Fruit fly (Drosophila melanogaster) whole organism, pupa: ENCODE measurements around the gene RpL10Ab.

Experiments
- CG10348 ChIP-seq: fragments of 200-800 bp; sonication (Bioruptor generic); IDR thresholded peaks from 2 replicates; pipeline ENCODE4 v1.3.6; 2022; ENCODE audit warnings: missing biosample characterization, missing genetic modification characterization
- CG12605 ChIP-seq: fragments of 200-800 bp; sonication (Bioruptor generic); IDR thresholded peaks from 2 replicates; pipeline ENCODE4 v1.3.6; 2022; ENCODE audit warnings: missing biosample characterization, missing genetic modification characterization
- CG13204 ChIP-seq: fragments of 200-800 bp; sonication (Bioruptor generic); optimal IDR thresholded peaks from 2 replicates; lab custom pipeline; 2018; ENCODE audit warnings: missing biosample characterization, mild to moderate bottlenecking, missing genetic modification characterization, moderate library complexity
- CG14655 ChIP-seq: fragments of 200-800 bp; sonication (Bioruptor generic); optimal IDR thresholded peaks from 3 replicates; lab custom pipeline; 2017; ENCODE audit warnings: mild to moderate bottlenecking, missing biosample characterization, missing genetic modification reagents, missing genetic modification characterization
- CG15710 ChIP-seq: fragments of 200-800 bp; sonication (Bioruptor generic); optimal IDR thresholded peaks from 2 replicates; lab custom pipeline; 2018; ENCODE audit warnings: missing biosample characterization, mild to moderate bottlenecking, missing genetic modification characterization, moderate library complexity
- CG17806 ChIP-seq: fragments of 200-800 bp; sonication (Bioruptor generic); optimal IDR thresholded peaks from 2 replicates; lab custom pipeline; 2018; ENCODE audit warnings: missing biosample characterization, mild to moderate bottlenecking, missing genetic modification characterization, moderate library complexity
- CG32121 ChIP-seq: fragments of 200-800 bp; sonication (Bioruptor generic); IDR thresholded peaks from 2 replicates; pipeline ENCODE4 v1.3.6; 2022; ENCODE audit warnings: missing biosample characterization, missing genetic modification characterization
- CG34367 ChIP-seq: fragments of 200-800 bp; sonication (Bioruptor generic); optimal IDR thresholded peaks from 2 replicates; lab custom pipeline; 2018; ENCODE audit warnings: missing biosample characterization, mild to moderate bottlenecking, missing genetic modification characterization
- CG4496 ChIP-seq: fragments of 200-800 bp; sonication (Bioruptor generic); IDR thresholded peaks from 3 replicates; pipeline ENCODE4 v1.3.6; 2022; ENCODE audit warnings: missing biosample characterization, missing genetic modification characterization
- CG8159 ChIP-seq: fragments of 200-800 bp; sonication (Bioruptor generic); optimal IDR thresholded peaks from 3 replicates; lab custom pipeline; 2018; ENCODE audit warnings: missing biosample characterization, mild to moderate bottlenecking, missing genetic modification characterization, moderate library complexity
- CG8301 ChIP-seq: fragments of 200-800 bp; sonication (Bioruptor generic); optimal IDR thresholded peaks from 2 replicates; lab custom pipeline; 2018; ENCODE audit warnings: missing biosample characterization, mild to moderate bottlenecking, missing genetic modification characterization
- CG9948 ChIP-seq: fragments of 200-800 bp; sonication (Bioruptor generic); optimal IDR thresholded peaks from 2 replicates; lab custom pipeline; 2018; ENCODE audit warnings: missing biosample characterization, mild to moderate bottlenecking, missing genetic modification characterization, moderate library complexity
- D1 ChIP-seq: fragments of 200-800 bp; sonication (Bioruptor generic); optimal IDR thresholded peaks from 2 replicates; lab custom pipeline; 2018; ENCODE audit warnings: missing biosample characterization, mild to moderate bottlenecking, missing genetic modification characterization, moderate library complexity
- EcR ChIP-seq: fragments of 200-800 bp; sonication (Bioruptor generic); optimal IDR thresholded peaks from 3 replicates; lab custom pipeline; 2019; ENCODE audit warnings: missing biosample characterization, missing genetic modification characterization, mild to moderate bottlenecking, moderate library complexity, missing genetic modification reagents
- Ets98B ChIP-seq: fragments of 200-800 bp; sonication (Bioruptor generic); IDR thresholded peaks from 2 replicates; pipeline ENCODE4 v1.3.6; 2022; ENCODE audit warnings: missing biosample characterization, missing genetic modification characterization
- Pif1A ChIP-seq: fragments of 200-800 bp; sonication (Bioruptor generic); optimal IDR thresholded peaks from 3 replicates; lab custom pipeline; 2016; ENCODE audit warnings: missing biosample characterization, missing genetic modification characterization
- fd96Ca ChIP-seq: fragments of 200-800 bp; sonication (Bioruptor generic); IDR thresholded peaks from 3 replicates; pipeline ENCODE4 v1.3.6; 2022; ENCODE audit warnings: missing biosample characterization, missing genetic modification characterization
- gl ChIP-seq: fragments of 200-800 bp; sonication (Bioruptor generic); optimal IDR thresholded peaks from 2 replicates; lab custom pipeline; 2018; ENCODE audit warnings: missing biosample characterization, mild to moderate bottlenecking, missing genetic modification characterization
- rn ChIP-seq: fragments of 200-800 bp; sonication (Bioruptor generic); IDR thresholded peaks from 2 replicates; pipeline ENCODE4 v1.3.6; 2022; ENCODE audit warnings: missing biosample characterization, missing genetic modification characterization

The RpL10Ab gene

DNA sequence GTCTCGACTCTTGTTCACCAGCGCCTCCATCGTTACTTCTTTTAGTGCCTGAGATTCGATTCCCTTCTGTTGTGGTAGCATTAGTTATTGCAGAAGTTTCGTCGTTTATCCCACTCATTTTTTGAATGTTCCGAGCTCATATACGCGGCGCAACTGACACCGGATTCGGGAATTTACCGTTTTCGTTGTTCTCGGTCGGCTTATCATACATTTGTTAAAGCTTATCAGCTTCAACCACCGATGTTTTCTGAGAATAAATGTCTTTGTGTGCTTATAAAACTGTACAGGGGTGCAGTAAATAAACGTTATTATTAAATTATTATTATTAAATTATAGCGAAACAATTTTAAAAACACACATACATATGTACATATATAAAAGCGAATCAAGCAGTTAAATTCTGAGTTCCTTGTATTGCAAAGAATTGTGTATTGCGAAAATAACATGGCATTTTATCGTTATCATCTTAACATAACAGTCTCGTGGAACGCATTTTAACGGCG lies 14.0 kb downstream of the RpL10Ab start, which contains the start of gene CG43064:
CG43064 (minus strand) TSS at position 147 of the 503 bp plus-strand sequence.
- TF ChIP-seq CG15710 (no peak), Pif1A (GFP tag; lab: Kevin White, UChicago) (no peak), rn (GFP tag; lab: Robert Waterston, UW) (no peak), CG32121 (GFP tag; lab: Robert Waterston, UW) (no peak), CG17806 (tag; lab: Kevin White, UChicago) (no peak), fd96Ca (no peak), CG4496 (GFP tag; lab: Robert Waterston, UW) (no peak), D1 (tag; lab: Kevin White, UChicago) (no peak), CG34367 (tag; lab: Kevin White, UChicago) (no peak), gl (tag; lab: Kevin White, UChicago) (no peak), CG12605 (no peak), EcR (GFP tag; lab: Kevin White, UChicago) (no peak), CG8301 (tag; lab: Kevin White, UChicago) (no peak), CG8159 (tag; lab: Kevin White, UChicago) (no peak), Ets98B (GFP tag; lab: Robert Waterston, UW) (no peak), CG13204 (no peak), CG9948 (tag; lab: Kevin White, UChicago) (no peak)
- TF ChIP-seq, all 21 proteins: peak for 0

DNA sequence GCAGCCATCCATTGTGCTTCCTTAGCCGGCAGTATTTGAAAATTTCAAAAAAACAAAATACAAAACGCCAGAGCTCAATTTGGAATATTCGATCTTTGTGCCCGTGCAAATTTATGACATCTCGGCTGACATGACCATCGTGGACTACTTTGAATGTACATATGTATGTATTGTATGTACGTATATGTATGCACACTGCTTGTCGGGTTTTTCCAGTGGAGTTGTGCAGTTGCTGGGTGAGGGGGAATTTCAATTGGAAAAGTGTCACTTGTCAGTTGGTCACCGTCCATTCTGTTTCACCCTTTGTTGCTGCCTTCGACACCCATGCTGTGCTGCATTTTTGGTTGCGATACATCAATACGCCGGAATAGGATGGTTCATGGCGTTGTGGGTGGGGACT lies 25.1 kb downstream of the RpL10Ab start, which contains the start of gene CG12521:
CG12521 (minus strand) TSS at position 101 of the 400 bp plus-strand sequence.
- no peak for TF ChIP-seq CG8159 (tag; lab: Kevin White, UChicago)
- TF ChIP-seq CG12605 = no peak
- no peak for TF ChIP-seq CG13204
- no peak for TF ChIP-seq CG15710
- TF ChIP-seq fd96Ca = no peak

DNA sequence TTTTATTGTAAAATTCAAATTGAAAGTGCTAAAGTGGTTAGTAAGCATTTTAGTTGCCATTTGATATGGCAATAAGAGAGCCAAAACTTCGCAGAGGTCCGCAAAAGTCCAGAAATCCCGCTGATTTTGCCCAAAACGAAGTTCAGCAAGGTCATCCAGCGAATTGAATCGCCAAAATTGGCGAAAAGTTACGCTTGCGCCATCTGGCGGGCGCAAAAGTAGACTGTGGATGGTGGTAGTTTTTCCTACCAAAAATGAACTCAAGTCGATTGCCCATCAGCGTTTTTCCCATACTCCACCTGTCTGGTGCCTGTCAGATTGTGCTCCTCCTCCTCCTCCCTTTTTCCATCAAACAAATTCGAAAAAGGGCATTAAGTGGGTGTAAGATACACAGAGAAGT lies 30.3 kb downstream of the RpL10Ab start:
- no peak for TF ChIP-seq CG10348 (GFP tag; lab: Robert Waterston, UW)
- no peak for TF ChIP-seq CG17806 (tag; lab: Kevin White, UChicago)
- no peak for TF ChIP-seq CG12605
- TF ChIP-seq EcR (GFP tag; lab: Kevin White, UChicago) = no peak
- no peak for TF ChIP-seq CG15710

DNA sequence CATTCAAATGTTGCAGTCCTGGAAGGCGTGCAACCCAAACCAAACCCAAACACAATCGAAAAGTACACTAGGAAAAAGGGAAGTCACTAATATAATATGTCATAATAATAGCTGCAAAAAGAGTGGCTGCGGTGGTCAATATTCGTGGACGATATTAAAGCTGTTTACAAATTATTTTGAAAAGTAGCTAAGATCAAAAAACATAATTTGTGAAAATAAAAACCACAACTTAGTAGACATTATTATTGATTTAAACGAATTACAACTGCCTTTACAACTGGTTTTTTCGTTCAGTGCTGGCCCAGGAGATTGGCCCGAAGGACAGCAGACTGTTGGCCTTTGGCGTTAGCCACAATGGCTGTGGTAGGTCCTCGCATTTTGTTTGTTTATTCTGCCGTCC lies 36.1 kb downstream of the RpL10Ab start:
- no peak for TF ChIP-seq Ets98B (GFP tag; lab: Robert Waterston, UW)
- no peak for TF ChIP-seq CG15710
- TF ChIP-seq D1 (tag; lab: Kevin White, UChicago) = no peak
- no peak for TF ChIP-seq CG8301 (tag; lab: Kevin White, UChicago)
- TF ChIP-seq CG10348 (GFP tag; lab: Robert Waterston, UW) = no peak
- TF ChIP-seq gl (tag; lab: Kevin White, UChicago) = no peak
- no peak for TF ChIP-seq CG13204
- TF ChIP-seq rn (GFP tag; lab: Robert Waterston, UW) = no peak
- TF ChIP-seq CG14655 (GFP tag; lab: Kevin White, UChicago) = no peak
- no peak for TF ChIP-seq CG4496 (GFP tag; lab: Robert Waterston, UW)
- TF ChIP-seq CG12605 = no peak
- TF ChIP-seq fd96Ca = no peak

DNA sequence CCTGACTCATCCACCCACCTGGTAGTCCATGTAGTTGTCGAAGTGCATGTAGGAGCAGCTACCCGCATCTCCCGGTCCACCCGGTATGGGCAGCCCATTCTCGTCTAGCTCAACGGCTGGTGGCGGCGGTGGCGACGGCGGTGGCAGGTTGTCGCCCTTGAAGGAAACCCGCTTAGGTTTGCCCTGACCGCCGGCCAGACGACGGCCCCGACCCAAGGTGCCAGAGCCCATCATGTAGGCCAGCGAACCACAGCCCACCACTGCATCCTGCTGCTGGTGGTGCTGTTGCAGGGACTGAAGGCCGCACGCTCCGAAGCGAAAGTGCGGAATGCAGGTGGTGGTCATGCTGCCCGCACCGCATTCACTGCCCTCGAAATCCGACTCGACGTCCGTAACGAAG lies 39.6 kb downstream of the RpL10Ab start:
- TF ChIP-seq Pif1A (GFP tag; lab: Kevin White, UChicago) (no peak), CG13204 (no peak)

DNA sequence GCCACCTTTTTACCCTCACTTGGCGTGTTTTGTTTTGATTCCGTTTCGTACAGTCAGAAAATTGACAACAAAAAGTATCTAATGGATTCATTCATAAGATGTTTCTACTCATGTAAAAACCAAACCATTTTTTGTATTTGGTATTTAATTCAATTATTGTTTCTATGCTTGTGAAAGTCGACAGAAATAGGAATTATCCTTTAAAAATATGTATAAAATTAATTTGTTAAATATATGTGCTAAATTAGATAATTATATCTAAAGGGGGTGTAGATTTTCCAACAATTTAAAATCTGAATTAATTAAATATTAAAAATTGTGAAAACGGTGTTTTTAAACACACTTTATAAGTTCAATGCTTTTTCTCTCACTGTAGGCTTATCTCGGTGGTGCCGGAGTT lies 40.9 kb downstream of the RpL10Ab start:
- TF ChIP-seq CG14655 (GFP tag; lab: Kevin White, UChicago) = peak; percentile 37
- TF ChIP-seq CG4496 (GFP tag; lab: Robert Waterston, UW) = no peak
- peak; percentile 21 for TF ChIP-seq CG9948 (tag; lab: Kevin White, UChicago)
- no peak for TF ChIP-seq Ets98B (GFP tag; lab: Robert Waterston, UW)
- TF ChIP-seq CG15710 = peak; percentile 30
- peak; percentile 69 for TF ChIP-seq CG8159 (tag; lab: Kevin White, UChicago)
- TF ChIP-seq rn (GFP tag; lab: Robert Waterston, UW) = no peak
- no peak for TF ChIP-seq CG17806 (tag; lab: Kevin White, UChicago)

DNA sequence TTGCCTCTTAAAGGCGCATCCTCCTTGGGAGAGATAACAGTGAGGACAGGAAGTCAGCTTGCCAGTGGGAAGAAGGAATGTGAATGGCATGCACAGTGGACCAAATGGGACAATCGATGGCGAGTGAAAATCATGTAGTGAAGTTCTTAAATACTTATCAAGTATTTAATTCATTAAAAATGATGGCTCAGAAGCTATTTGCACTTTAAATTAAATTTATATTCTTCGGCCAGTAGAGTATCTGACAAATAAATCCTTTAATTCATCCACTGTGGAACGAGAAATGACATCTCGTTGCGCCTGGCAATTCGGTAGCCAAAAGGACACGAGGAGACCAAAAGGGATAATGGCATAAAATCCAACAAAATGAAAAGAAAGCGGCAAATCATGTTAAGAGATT lies 46.7 kb downstream of the RpL10Ab start:
- TF ChIP-seq gl (tag; lab: Kevin White, UChicago) = no peak
- peak; percentile 13 for TF ChIP-seq CG8159 (tag; lab: Kevin White, UChicago)
- TF ChIP-seq CG12605 = no peak
- no peak for TF ChIP-seq CG9948 (tag; lab: Kevin White, UChicago)

DNA sequence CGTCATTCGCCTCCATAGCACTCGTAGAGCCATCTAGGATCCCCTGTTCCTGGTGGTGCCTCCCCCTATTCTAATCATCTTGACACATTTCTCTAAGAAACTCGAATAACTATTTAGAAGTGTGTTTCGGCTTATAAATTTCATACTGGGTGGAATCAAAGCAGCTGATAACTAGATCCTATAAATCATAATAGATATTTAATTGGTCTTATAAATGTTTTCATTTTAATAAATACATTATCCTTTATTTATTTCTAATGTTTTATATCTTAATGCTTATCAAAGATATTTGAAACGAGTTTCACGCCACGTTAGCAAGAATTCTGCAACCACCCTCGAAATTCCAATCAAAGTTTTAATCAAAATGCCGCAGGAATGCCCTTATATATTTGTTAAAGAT lies 48.6 kb downstream of the RpL10Ab start, which contains the start of gene CG5906:
CG5906 (minus strand) TSS at position 101 of the 400 bp plus-strand sequence.
- TF ChIP-seq Ets98B (GFP tag; lab: Robert Waterston, UW) (no peak), CG9948 (tag; lab: Kevin White, UChicago) (no peak), Pif1A (GFP tag; lab: Kevin White, UChicago) (no peak), CG17806 (tag; lab: Kevin White, UChicago) (no peak), CG10348 (GFP tag; lab: Robert Waterston, UW) (no peak), CG4496 (GFP tag; lab: Robert Waterston, UW) (no peak), CG12605 (no peak), CG13204 (no peak), CG32121 (GFP tag; lab: Robert Waterston, UW) (no peak)
- TF ChIP-seq, all 21 proteins: peak for 0
